Fruit fly (Drosophila melanogaster): Measurements from ENCODE around the gene CG12971.
A peak's percentile ranks its signal among the peaks of the same experiment; 100 is the strongest.

The CG12971 gene

dm6 chr3L:21383440-21383839 lies 27.1 kb upstream of the CG12971 start (continued):
- no peak for TF ChIP-seq amos (GFP tag; IDR thresholded peaks at IDR 0.05; ENCODE audit: partially characterized antibody)
- TF ChIP-seq zen (tag; optimal IDR thresholded peaks at IDR 0.05): no peak
- TF ChIP-seq repo (GFP tag; optimal IDR thresholded peaks at IDR 0.05): no peak
- TF ChIP-seq Doc3 (GFP tag; IDR thresholded peaks at IDR 0.05; ENCODE audit: partially characterized antibody): no peak
- TF ChIP-seq CG7963 (GFP tag; IDR thresholded peaks at IDR 0.05; ENCODE audit: partially characterized antibody): no peak
- TF ChIP-seq CG18476 (GFP tag; optimal IDR thresholded peaks at IDR 0.05): no peak
- TF ChIP-seq ap (GFP tag; IDR thresholded peaks at IDR 0.05): no peak
- no peak for TF ChIP-seq CG17612 (GFP tag; IDR thresholded peaks at IDR 0.05)
- TF ChIP-seq CG13424 (tag; optimal IDR thresholded peaks at IDR 0.05): peak; percentile 4
- no peak for TF ChIP-seq Oli (tag; optimal IDR thresholded peaks at IDR 0.05)
- no peak for TF ChIP-seq CG1603 (tag; optimal IDR thresholded peaks at IDR 0.05)
- peak; percentile 67 for TF ChIP-seq CG2678 (tag; optimal IDR thresholded peaks at IDR 0.05)
- no peak for TF ChIP-seq Tbp (GFP tag; optimal IDR thresholded peaks at IDR 0.05)
- no peak for TF ChIP-seq Aef1 (GFP tag; IDR thresholded peaks at IDR 0.05)
- peak; percentile 22 for TF ChIP-seq CoRest (tag; optimal IDR thresholded peaks at IDR 0.05)
- no peak for TF ChIP-seq CG6689 (GFP tag; IDR thresholded peaks at IDR 0.05)
- TF ChIP-seq CG11093 (GFP tag; IDR thresholded peaks at IDR 0.05): no peak
- no peak for TF ChIP-seq sc (optimal IDR thresholded peaks at IDR 0.05)
- no peak for TF ChIP-seq sc (GFP tag; optimal IDR thresholded peaks at IDR 0.05)
- TF ChIP-seq CG16779 (GFP tag; IDR thresholded peaks at IDR 0.05): no peak
- no peak for TF ChIP-seq wdn (GFP tag; IDR thresholded peaks at IDR 0.05)
- TF ChIP-seq CG12744 (GFP tag; optimal IDR thresholded peaks at IDR 0.05): no peak
- TF ChIP-seq CG8478 (optimal IDR thresholded peaks at IDR 0.05): no peak
- no peak for TF ChIP-seq Trl (optimal IDR thresholded peaks at IDR 0.05)
- TF ChIP-seq Trl (GFP tag; optimal IDR thresholded peaks at IDR 0.05): no peak
- TF ChIP-seq CG16815 (GFP tag; optimal IDR thresholded peaks at IDR 0.05): no peak
- TF ChIP-seq CG6791 (GFP tag; IDR thresholded peaks at IDR 0.05; ENCODE audit: partially characterized antibody): no peak
- no peak for TF ChIP-seq B-H2 (GFP tag; optimal IDR thresholded peaks at IDR 0.05)
- peak; percentile 42 for TF ChIP-seq CG11504 (tag; optimal IDR thresholded peaks at IDR 0.05)
- TF ChIP-seq tgo (GFP tag; IDR thresholded peaks at IDR 0.05): no peak
- TF ChIP-seq tll (GFP tag; optimal IDR thresholded peaks at IDR 0.05): no peak
- no peak for TF ChIP-seq danr (GFP tag; IDR thresholded peaks at IDR 0.05)
- no peak for TF ChIP-seq CG14050 (GFP tag; IDR thresholded peaks at IDR 0.05)
- peak; percentile 2 for TF ChIP-seq unpg (GFP tag; optimal IDR thresholded peaks at IDR 0.05)
- peak; percentile 16 for TF ChIP-seq PHDP (tag; optimal IDR thresholded peaks at IDR 0.05)
- no peak for TF ChIP-seq ranshi (GFP tag; IDR thresholded peaks at IDR 0.05)
- TF ChIP-seq caup (GFP tag; optimal IDR thresholded peaks at IDR 0.05; ENCODE audit: severe bottlenecking): no peak
- peak; percentile 10 for TF ChIP-seq Deaf1 (tag; optimal IDR thresholded peaks at IDR 0.05)
- no peak for TF ChIP-seq CG33557 (GFP tag; optimal IDR thresholded peaks at IDR 0.05)
- TF ChIP-seq ATbp (GFP tag; optimal IDR thresholded peaks at IDR 0.05): no peak
- peak; percentile 58 for TF ChIP-seq sd (tag; optimal IDR thresholded peaks at IDR 0.05)
- no peak for TF ChIP-seq CG11560 (tag; IDR thresholded peaks at IDR 0.05)
- TF ChIP-seq zfh1 (GFP tag; IDR thresholded peaks at IDR 0.05): no peak
- no peak for TF ChIP-seq CG4282 (GFP tag; optimal IDR thresholded peaks at IDR 0.05)
- TF ChIP-seq cato (GFP tag; optimal IDR thresholded peaks at IDR 0.05; ENCODE audit: borderline replicate concordance): no peak
- TF ChIP-seq CG7786 (GFP tag; optimal IDR thresholded peaks at IDR 0.05): no peak
- TF ChIP-seq CG15601 (tag; optimal IDR thresholded peaks at IDR 0.05): no peak
- TF ChIP-seq oc (tag; optimal IDR thresholded peaks at IDR 0.05): no peak
- TF ChIP-seq sob (GFP tag; IDR thresholded peaks at IDR 0.05): no peak
- no peak for TF ChIP-seq CG8290 (GFP tag; optimal IDR thresholded peaks at IDR 0.05)
- TF ChIP-seq CG8290 (tag; optimal IDR thresholded peaks at IDR 0.05): no peak
- TF ChIP-seq sug (tag; optimal IDR thresholded peaks at IDR 0.05): peak; percentile 16
